Worm (Caenorhabditis elegans) whole organism, L1 larva: ENCODE measurements around the gene cest-32.

Source experiments
- blmp-1 ChIP-seq: fragments of 150-350 bp; optimal IDR thresholded peaks from 2 replicates; lab custom pipeline; 2014; ENCODE audit warnings: missing biosample characterization, missing genetic modification characterization
- dpl-1 ChIP-seq, 3 experiments: fragments of 150-350 bp in 2 of 3; sonication (generic microtip) in 1 of 3; optimal IDR thresholded peaks; 2 replicates each; lab custom pipeline; 2014 to 2017; ENCODE audit warnings: missing biosample characterization in 3 of 3, missing genetic modification characterization in 3 of 3, missing genetic modification reagents in 3 of 3
- mef-2 ChIP-seq: fragments of 150-350 bp; optimal IDR thresholded peaks from 2 replicates; lab custom pipeline; 2014; ENCODE audit warnings: missing biosample characterization, missing genetic modification characterization
- mep-1 ChIP-seq: fragments of 150-350 bp; optimal IDR thresholded peaks from 2 replicates; lab custom pipeline; 2014; ENCODE audit warnings: missing biosample characterization, missing genetic modification characterization
- pax-3 ChIP-seq: fragments of 200-800 bp; sonication (Bioruptor generic); optimal IDR thresholded peaks from 2 replicates; lab custom pipeline; 2018; ENCODE audit warnings: mild to moderate bottlenecking, missing genetic modification characterization, moderate library complexity, missing compliant biosample characterization
- snpc-4 ChIP-seq: fragments of 150-350 bp; optimal IDR thresholded peaks from 2 replicates; lab custom pipeline; 2014; ENCODE audit warnings: missing biosample characterization, missing genetic modification characterization
- ztf-4 ChIP-seq: fragments of 150-350 bp; optimal IDR thresholded peaks from 2 replicates; lab custom pipeline; 2014; ENCODE audit warnings: missing biosample characterization, missing genetic modification characterization

- TF ChIP-seq pax-3 (tag; lab: Kevin White, UChicago) (no peak), mep-1 (no peak), mef-2 (tag; lab: Kevin White, UChicago) (no peak), snpc-4 (no peak), ztf-4 (tag; lab: Kevin White, UChicago) (no peak), blmp-1 (no peak), dpl-1 (GFP tag; optimal IDR thresholded peaks at IDR 0.05; lab: Kevin White, UChicago) (no peak)
These were observed 33.5 kb downstream of the cest-32 start for ce11 chrV:5200188-5200587.
